Fruit fly (Drosophila melanogaster) ovary, adult (tissue): Measurements from ENCODE around the gene ND-PDSW.
A peak's percentile ranks its signal among the peaks of the same experiment; 100 is the strongest.

ENCODE experiments used
- CG17801 ChIP-seq: fragments of 200-800 bp; optimal IDR thresholded peaks from 2 replicates; lab custom pipeline; 2019; ENCODE audit warnings: missing biosample characterization, mild to moderate bottlenecking, missing genetic modification characterization, moderate library complexity; ENCODE audit not compliant: partially characterized antibody

ND-PDSW gene

DNA sequence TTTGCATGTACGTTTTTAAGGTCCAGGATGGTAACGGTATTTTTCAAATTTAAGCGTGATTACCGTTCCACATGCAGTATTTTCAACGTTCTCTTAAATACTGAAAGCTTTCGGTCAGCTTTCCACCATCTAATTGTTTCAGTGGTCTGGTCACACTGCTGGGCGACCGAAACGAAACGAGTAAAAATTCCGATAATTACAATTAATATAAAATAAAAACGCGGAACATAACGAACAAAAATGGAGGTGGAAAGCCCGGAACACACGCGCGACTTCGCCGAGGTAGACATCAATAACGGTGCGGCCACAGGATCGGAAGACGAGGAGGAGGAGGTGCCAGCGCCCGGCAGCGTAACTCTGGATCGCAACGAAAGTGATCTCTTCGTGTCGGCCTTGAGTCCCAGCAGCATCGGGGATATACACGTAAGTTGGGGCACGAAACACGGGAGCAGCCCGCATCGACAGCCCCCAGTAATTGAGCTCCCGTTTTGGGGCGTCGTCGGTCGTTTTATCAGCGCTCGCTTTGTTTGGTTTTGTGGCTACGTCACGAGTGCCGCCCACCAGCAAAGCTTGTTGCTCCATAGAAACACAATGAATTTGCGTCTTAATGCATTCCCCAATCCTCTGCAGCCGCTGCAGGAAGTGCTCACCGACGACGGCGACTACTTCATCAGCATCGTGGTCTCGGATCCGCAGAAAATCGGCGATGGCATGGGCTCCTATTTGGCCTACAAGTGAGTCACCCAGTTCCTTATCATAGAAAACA is 16.2 kb upstream of the ND-PDSW start, which contains the start of gene Snx1:
Snx1 (plus strand) TSS at position 129 of the 766 bp plus-strand sequence.
- peak; percentile 52 for TF ChIP-seq CG17801 (GFP tag; lab: Kevin White, UChicago)

DNA sequence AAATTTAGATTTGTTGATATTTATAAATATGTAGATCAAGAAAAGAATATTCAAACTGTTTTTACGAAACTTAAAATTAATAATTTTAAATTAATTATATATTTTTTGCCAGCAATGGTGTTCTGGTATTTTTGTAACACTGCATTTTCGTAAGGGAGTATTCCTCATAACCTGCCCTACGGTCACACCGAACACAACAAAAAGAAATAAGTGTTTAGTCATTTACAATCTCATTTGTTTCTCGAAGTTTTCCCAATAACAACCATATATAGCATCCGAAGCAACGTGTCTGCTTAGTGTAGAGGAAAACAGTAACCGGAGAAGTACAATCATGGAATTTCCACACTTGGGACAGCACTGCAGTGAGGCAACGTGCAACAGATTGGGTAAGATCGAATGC is 13.7 kb upstream of the ND-PDSW start, which contains the start of gene CG12795:
CG12795 (plus strand) TSS at position 181 of the 400 bp plus-strand sequence.
- TF ChIP-seq CG17801 (GFP tag; lab: Kevin White, UChicago), result peak; percentile 35

DNA sequence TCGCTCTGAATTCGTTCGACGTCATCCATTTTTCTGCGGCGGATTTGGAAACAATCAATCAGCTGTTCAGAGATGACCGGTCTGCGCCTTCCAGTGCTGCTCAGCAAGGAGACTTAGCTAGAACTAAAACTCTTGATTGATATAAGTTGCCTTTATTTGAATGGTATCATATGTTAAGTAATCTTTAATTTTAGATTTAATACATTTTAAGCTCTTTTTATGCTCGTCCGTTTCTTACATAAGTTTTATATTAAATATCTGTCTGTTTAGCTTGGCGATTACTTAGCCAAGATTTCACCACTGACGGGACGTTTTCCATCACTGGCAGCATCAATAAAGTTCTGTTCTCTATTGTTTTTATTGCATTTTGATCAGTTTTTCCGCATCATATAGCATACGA is 8.9 kb upstream of the ND-PDSW start, which contains the start of the genes Cog3 and Sec5:
Cog3 (minus strand) TSS at position 58 of the 400 bp plus-strand sequence.
Sec5 (plus strand) TSS at position 296 of the 400 bp plus-strand sequence.
- peak; percentile 55 for TF ChIP-seq CG17801 (GFP tag; lab: Kevin White, UChicago)

DNA sequence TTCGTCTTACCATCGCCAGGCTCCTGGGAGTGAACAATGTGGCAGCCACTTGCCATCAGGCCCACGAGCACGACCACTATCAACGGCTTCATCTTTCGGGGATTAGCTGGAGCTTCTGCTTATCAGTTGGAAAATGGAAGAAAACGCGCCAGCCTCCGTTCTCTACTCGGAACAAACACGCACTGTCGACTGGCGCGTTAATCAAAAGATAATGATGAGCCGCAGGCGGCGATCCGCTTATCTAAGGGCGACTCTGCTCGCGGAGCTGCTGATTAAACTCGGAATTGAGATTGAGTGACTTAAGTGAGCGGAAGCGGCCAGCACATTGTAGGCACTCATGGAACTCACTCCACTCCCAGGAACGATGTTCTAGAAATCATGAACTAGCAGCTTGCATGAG is 4.2 kb upstream of the ND-PDSW start, which contains the start of gene CG3246:
CG3246 (minus strand) TSS at position 193 of the 400 bp plus-strand sequence.
- no peak for TF ChIP-seq CG17801 (GFP tag; lab: Kevin White, UChicago)

DNA sequence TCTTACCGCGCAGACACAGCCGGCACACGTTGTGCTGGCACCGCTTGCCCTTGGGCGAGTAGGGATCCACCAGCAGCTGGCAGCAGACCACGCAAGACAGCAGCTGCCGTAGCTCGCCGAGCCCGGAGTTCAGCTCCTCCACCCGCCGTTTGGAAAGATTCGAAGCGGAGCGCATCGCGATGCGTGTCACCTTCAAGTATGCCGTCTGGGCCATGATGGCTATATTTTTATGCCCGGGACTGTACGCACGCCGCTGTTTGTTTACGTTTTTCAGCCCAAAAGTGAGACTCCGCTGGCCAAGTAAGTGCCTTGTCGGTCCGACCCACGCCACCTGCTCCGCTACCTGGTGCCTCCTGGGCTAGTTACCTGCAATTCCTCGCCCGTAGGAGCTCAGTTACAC is 531 bp upstream of the ND-PDSW start:
- TF ChIP-seq CG17801 (GFP tag; lab: Kevin White, UChicago), result no peak

DNA sequence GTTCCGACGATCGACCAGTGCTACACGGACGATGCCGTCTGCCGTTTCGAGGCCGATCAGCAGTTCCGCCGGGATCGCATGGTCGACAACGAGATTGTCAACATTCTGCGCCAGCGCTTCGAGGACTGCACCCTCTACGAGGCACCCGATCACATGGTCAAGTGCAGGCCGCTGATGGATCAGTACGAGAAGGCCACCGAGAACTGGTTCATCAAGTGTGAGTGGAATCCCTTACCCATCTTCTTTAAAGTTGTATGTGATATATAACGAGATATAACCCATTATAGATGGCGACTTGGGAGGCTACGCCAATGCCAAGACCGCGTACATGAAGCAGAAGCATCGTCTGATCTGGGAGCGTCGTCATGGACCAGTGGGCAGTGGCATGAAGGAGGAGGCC is 889 bp downstream of the ND-PDSW start:
- no peak for TF ChIP-seq CG17801 (GFP tag; lab: Kevin White, UChicago)

DNA sequence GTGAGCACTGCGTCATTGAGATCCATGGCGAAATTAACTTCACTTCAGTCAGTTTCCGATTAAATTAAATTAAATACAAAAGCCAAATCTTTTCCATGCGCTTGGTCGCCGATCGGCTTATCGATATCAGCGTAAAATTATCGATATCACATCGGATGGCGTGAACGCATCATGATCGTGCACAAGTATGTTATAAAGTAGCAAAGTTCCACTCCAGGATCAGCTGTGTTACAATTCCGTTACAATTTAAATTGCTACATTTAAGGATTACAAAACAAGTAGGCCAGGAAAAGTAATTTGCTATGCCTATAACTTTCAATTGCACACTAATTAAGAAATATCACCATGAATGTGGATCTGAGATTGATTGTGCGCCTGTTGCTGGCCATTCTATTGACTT is 3.9 kb downstream of the ND-PDSW start, which contains the start of the genes Pif1 and CG31776:
Pif1 (minus strand) TSS at position 136 of the 400 bp plus-strand sequence.
CG31776 (plus strand) TSS at position 314 of the 400 bp plus-strand sequence.
- no peak for TF ChIP-seq CG17801 (GFP tag; lab: Kevin White, UChicago)

DNA sequence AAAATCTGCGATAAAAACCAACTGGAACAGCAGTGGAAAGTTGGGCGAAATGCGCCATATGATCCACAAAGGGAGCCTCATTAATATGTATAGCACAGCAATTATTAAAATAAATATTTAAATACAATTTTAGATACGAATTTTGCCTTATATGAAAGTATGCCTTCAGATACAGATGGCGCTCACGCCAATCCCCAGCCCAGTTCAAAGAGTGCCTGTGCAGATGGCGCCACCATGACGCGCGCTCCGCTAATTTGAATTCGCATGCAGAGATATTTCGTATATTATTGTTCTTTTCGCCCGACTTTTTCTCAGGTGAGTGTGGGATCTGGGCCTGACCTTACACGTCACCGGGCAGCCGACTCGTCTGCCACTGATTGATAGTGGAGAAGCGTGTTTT is 6.3 kb downstream of the ND-PDSW start, which contains the start of gene Pgant4:
Pgant4 (plus strand) TSS at position 362 of the 400 bp plus-strand sequence.
- no peak for TF ChIP-seq CG17801 (GFP tag; lab: Kevin White, UChicago)

DNA sequence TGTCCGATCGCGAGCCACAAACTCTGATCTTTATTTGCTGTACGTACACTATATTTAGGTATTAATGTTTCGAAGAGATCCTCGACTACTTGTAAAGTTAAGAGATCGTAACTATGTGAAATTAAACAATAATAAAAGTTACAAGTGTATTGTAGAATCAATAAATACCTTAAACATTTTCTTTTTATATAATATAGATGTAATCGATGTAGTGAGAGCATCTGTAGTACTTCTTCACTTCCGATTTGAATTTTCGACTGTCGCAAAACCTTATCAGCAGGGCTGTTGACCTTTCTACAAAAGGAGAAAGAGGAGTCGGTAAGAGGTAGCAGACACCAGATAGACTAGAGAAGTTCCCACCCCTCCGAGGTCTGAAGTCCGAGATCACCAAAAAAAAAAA is 9.2 kb downstream of the ND-PDSW start:
- no peak for TF ChIP-seq CG17801 (GFP tag; lab: Kevin White, UChicago)

DNA sequence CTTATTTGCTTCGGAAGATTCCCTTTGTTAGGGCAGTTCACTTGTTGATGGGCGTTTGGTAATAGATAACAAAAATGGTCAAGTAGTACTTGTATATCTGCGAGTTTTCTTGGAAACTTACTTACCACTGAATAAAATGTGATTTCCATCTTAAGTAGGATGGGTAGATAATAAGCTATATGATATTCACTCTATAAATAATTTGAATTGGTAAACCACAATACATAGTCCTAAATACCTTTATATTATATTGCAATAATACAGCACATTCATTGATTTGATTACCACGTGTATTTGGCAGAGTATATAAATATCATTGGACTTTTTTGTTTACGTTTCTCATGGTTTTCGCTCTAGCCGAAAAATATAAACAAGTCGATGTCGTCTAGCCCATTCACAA is 10.0 kb downstream of the ND-PDSW start:
- peak; percentile 8 for TF ChIP-seq CG17801 (GFP tag; lab: Kevin White, UChicago)

DNA sequence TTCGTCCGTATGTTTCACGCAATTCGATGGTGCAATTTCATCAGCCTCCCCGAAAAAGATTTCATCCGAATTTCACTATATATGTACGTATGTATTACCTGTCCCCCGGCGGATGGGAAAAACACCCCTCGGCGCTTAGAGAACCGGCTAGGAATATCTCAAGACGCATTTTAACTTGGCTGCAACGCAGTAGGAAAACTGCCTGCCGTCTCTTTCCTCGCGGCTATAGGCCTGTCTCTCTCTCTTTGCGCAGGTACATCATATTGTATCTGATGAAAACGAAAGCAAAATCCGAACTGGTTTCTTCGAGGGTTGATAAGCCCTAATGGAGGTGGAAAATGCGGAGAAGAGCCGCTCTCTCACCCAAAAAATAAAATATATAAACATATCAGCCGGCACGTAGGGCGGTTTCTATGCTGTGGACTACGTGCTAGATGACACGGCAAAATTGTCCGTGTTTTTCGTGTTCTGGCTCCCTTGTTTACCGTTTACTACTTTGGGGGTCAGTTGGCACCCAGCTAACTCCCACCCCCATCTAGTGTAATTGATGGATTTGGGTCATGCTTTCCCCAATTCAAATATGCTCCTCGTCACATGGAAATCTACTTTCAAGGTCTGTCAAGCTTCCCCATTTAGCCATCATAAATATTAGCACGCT is 10.6 kb downstream of the ND-PDSW start:
- TF ChIP-seq CG17801 (GFP tag; lab: Kevin White, UChicago), result no peak

DNA sequence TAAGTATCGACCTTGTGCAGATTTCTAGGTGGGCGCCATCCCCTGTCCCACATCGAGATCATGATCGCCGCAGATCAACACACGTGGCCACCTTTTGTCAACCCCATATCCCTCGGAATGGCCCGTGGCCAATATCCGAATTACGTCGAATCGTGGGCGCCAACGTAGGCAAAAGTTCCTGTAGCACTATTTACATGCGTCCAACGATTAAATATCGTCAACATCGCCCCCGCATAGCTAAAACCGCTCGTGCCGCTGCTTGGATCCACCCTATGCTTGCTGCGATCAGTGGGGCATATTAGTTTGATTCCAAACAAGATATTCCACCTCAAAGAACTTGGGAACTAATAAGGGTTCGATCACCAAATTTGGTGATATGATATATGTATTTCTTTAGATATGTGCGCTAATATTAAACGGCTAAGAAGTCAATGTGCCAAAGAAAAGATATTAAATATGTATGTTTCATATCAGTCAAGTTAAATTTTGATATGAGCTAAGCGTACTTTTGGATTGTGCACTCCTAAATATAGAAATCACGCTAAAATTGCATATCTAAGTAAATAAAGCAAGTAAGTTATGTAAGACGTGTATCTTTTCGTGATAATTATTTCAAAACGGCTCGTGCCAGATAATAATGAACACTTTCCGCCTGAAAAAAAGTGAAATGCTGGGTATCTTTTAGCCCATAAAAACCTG is 11.2 kb downstream of the ND-PDSW start:
- TF ChIP-seq CG17801 (GFP tag; lab: Kevin White, UChicago), result peak; percentile 5

DNA sequence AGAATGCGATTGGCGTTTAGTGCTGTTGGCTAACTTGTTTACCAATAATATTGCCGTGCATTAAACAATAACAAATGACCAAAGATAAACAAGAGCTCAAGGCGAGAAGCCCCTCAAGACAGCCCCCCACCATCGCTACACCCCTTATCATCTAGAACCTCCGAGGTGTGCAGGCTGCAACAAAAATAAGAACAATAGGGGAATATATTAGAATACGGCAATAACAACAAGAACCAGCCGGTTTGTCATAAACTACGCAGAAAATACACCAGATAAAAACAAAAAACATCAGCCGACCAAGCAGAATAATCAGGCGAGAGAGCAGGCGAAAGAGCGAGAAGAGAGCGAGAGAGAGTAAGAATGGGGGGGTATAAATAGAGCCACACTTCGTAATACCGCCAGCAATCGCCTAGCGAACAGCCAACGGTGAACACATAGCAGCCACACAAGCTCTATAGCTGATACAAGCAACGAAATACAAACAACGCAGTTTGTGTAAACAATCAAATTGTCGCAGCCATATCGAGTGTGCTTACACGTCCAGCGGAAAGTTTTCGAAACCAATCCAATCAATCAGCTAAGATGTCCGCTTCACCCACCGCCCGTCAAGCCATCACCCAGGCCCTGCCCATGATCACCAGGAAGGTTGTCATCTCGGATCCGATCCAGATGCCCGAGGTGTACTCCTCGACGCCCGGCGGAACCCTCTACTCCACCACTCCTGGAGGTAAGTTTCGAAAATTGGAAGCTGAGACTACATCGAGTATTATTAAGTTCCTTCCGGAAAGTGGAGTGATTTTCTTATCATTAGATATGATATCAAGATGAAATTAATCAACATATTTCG is 12.3 kb downstream of the ND-PDSW start, which contains the start of gene Thor:
Thor (plus strand) TSS at position 401 of the 847 bp plus-strand sequence.
- TF ChIP-seq CG17801 (GFP tag; lab: Kevin White, UChicago), result peak; percentile 75
